Worm (Caenorhabditis elegans) whole organism, late embryonic: ENCODE results near the gene enu-3.2.

Experiments
- C08G9.2 ChIP-seq: sonication (generic microtip); optimal IDR thresholded peaks from 2 replicates; lab custom pipeline; 2016; ENCODE audit warnings: mild to moderate bottlenecking, missing genetic modification characterization, moderate library complexity, missing compliant biosample characterization
- K02D7.2 ChIP-seq: sonication (generic microtip); optimal IDR thresholded peaks from 2 replicates; lab custom pipeline; 2017; ENCODE audit warnings: mild to moderate bottlenecking, missing genetic modification characterization, missing compliant biosample characterization
- K09A11.1 ChIP-seq: sonication (generic microtip); optimal IDR thresholded peaks from 2 replicates; lab custom pipeline; 2017; ENCODE audit warnings: antibody characterized with exemption, mild to moderate bottlenecking, missing genetic modification characterization, missing compliant biosample characterization; ENCODE audit not compliant: insufficient read depth
- T23F11.4 ChIP-seq: fragments of 200-800 bp; sonication (Bioruptor generic); optimal IDR thresholded peaks from 2 replicates; lab custom pipeline; 2018; ENCODE audit warnings: mild to moderate bottlenecking, missing genetic modification characterization, missing compliant biosample characterization
- ama-1 ChIP-seq: fragments of 150-350 bp; optimal IDR thresholded peaks from 2 replicates; lab custom pipeline; 2014
- ceh-14 ChIP-seq: sonication (generic microtip); optimal IDR thresholded peaks from 2 replicates; lab custom pipeline; 2016; ENCODE audit warnings: missing genotype, missing genetic modification characterization, missing compliant biosample characterization
- ceh-18 ChIP-seq: sonication (generic microtip); optimal IDR thresholded peaks from 2 replicates; lab custom pipeline; 2016; ENCODE audit warnings: missing genetic modification characterization, missing compliant biosample characterization
- ceh-19 ChIP-seq: fragments of 200-800 bp; sonication (Bioruptor generic); optimal IDR thresholded peaks from 2 replicates; lab custom pipeline; 2018; ENCODE audit warnings: mild to moderate bottlenecking, missing genetic modification characterization, missing compliant biosample characterization
- ceh-22 ChIP-seq: sonication (generic microtip); optimal IDR thresholded peaks from 2 replicates; lab custom pipeline; 2017; ENCODE audit warnings: missing biosample characterization, missing genetic modification characterization
- ceh-31 ChIP-seq: sonication (generic microtip); optimal IDR thresholded peaks from 2 replicates; lab custom pipeline; 2016; ENCODE audit warnings: missing genetic modification characterization, missing compliant biosample characterization
- ceh-34 ChIP-seq: sonication (generic microtip); optimal IDR thresholded peaks from 2 replicates; lab custom pipeline; 2016; ENCODE audit warnings: mild to moderate bottlenecking, missing genetic modification characterization, missing compliant biosample characterization
- ceh-45 ChIP-seq: fragments of 200-800 bp; sonication (Bioruptor generic); IDR thresholded peaks from 2 replicates; pipeline ENCODE4 v1.3.6; 2022; ENCODE audit warnings: missing genetic modification reagents, missing genetic modification characterization, missing compliant biosample characterization
- ceh-9 ChIP-seq: sonication (generic microtip); optimal IDR thresholded peaks from 2 replicates; lab custom pipeline; 2016; ENCODE audit warnings: mild to moderate bottlenecking, missing genetic modification characterization, inconsistent platforms, missing compliant biosample characterization
- che-1 ChIP-seq: sonication (generic microtip); optimal IDR thresholded peaks from 2 replicates; lab custom pipeline; 2016; ENCODE audit warnings: mild to moderate bottlenecking, missing genetic modification characterization, missing compliant biosample characterization
- dve-1 ChIP-seq: sonication (generic microtip); optimal IDR thresholded peaks from 2 replicates; lab custom pipeline; 2017; ENCODE audit warnings: antibody characterized with exemption, mild to moderate bottlenecking, missing genetic modification characterization, missing compliant biosample characterization
- elt-2 ChIP-seq: sonication (generic microtip); optimal IDR thresholded peaks from 2 replicates; lab custom pipeline; 2016; ENCODE audit warnings: missing genetic modification reagents, missing genetic modification characterization, missing compliant biosample characterization
- elt-4 ChIP-seq: sonication (generic microtip); optimal IDR thresholded peaks from 2 replicates; lab custom pipeline; 2016; ENCODE audit warnings: missing genetic modification characterization, missing compliant biosample characterization
- ets-4 ChIP-seq: sonication (generic microtip); optimal IDR thresholded peaks from 2 replicates; lab custom pipeline; 2016; ENCODE audit warnings: missing genetic modification characterization, missing compliant biosample characterization
- eyg-1 ChIP-seq: sonication (generic microtip); optimal IDR thresholded peaks from 2 replicates; lab custom pipeline; 2016; ENCODE audit warnings: missing genotype, missing genetic modification characterization, missing compliant biosample characterization
- gmeb-2 ChIP-seq: sonication (generic microtip); optimal IDR thresholded peaks from 2 replicates; lab custom pipeline; 2016; ENCODE audit warnings: missing genetic modification characterization, inconsistent platforms, missing compliant biosample characterization
- hlh-13 ChIP-seq: fragments of 200-800 bp; sonication (Bioruptor generic); optimal IDR thresholded peaks from 2 replicates; lab custom pipeline; 2018; ENCODE audit warnings: mild to moderate bottlenecking, missing genetic modification characterization, missing compliant biosample characterization
- hlh-30 ChIP-seq: sonication (generic microtip); optimal IDR thresholded peaks from 2 replicates; lab custom pipeline; 2017; ENCODE audit warnings: antibody characterized with exemption, missing genetic modification characterization, missing compliant biosample characterization; ENCODE audit not compliant: insufficient read depth
- hlh-6 ChIP-seq: sonication (generic microtip); optimal IDR thresholded peaks from 2 replicates; lab custom pipeline; 2016; ENCODE audit warnings: missing genotype, missing genetic modification characterization, missing compliant biosample characterization
- hlh-8 ChIP-seq: sonication (generic microtip); optimal IDR thresholded peaks from 2 replicates; lab custom pipeline; 2016; ENCODE audit warnings: missing genotype, missing genetic modification characterization, missing compliant biosample characterization
- lim-6 ChIP-seq: sonication (generic microtip); optimal IDR thresholded peaks from 2 replicates; lab custom pipeline; 2016; ENCODE audit warnings: missing genetic modification characterization, missing compliant biosample characterization
- lin-11 ChIP-seq: fragments of 200-800 bp; sonication (Bioruptor generic); optimal IDR thresholded peaks from 2 replicates; lab custom pipeline; 2018; ENCODE audit warnings: mild to moderate bottlenecking, missing genetic modification characterization, missing compliant biosample characterization
- madf-2 ChIP-seq: sonication (generic microtip); optimal IDR thresholded peaks from 2 replicates; lab custom pipeline; 2017; ENCODE audit warnings: missing genetic modification characterization, missing compliant biosample characterization
- nfya-1 ChIP-seq: sonication (generic microtip); optimal IDR thresholded peaks from 2 replicates; lab custom pipeline; 2017; ENCODE audit warnings: missing genetic modification characterization, mild to moderate bottlenecking, missing compliant biosample characterization, antibody characterized with exemption, moderate library complexity
- nhr-11 ChIP-seq: fragments of 150-350 bp; optimal IDR thresholded peaks from 2 replicates; lab custom pipeline; 2014; ENCODE audit warnings: missing biosample characterization, missing genetic modification characterization
- npax-4 ChIP-seq: sonication (generic microtip); optimal IDR thresholded peaks from 2 replicates; lab custom pipeline; 2016; ENCODE audit warnings: missing genetic modification characterization, missing compliant biosample characterization
- odd-2 ChIP-seq: sonication (generic microtip); optimal IDR thresholded peaks from 2 replicates; lab custom pipeline; 2017; ENCODE audit warnings: antibody characterized with exemption, mild to moderate bottlenecking, missing genetic modification characterization, missing compliant biosample characterization
- pag-3 ChIP-seq: sonication (generic microtip); optimal IDR thresholded peaks from 2 replicates; lab custom pipeline; 2016; ENCODE audit warnings: missing compliant biosample characterization, missing genetic modification characterization, borderline replicate concordance
- pax-1 ChIP-seq: fragments of 150-350 bp; optimal IDR thresholded peaks from 2 replicates; lab custom pipeline; 2014; ENCODE audit warnings: missing biosample characterization, missing genetic modification characterization
- pha-2 ChIP-seq: sonication (generic microtip); optimal IDR thresholded peaks from 2 replicates; lab custom pipeline; 2017; ENCODE audit warnings: mild to moderate bottlenecking, missing genetic modification characterization, missing compliant biosample characterization
- pqm-1 ChIP-seq: sonication (generic microtip); optimal IDR thresholded peaks from 2 replicates; lab custom pipeline; 2016; ENCODE audit warnings: missing genetic modification characterization, missing compliant biosample characterization
- pros-1 ChIP-seq: fragments of 150-350 bp; optimal IDR thresholded peaks from 2 replicates; lab custom pipeline; 2014; ENCODE audit warnings: missing biosample characterization, missing genetic modification reagents, missing genetic modification characterization
- sdc-2 ChIP-seq: sonication (generic microtip); optimal IDR thresholded peaks from 2 replicates; lab custom pipeline; 2016; ENCODE audit warnings: missing genotype, missing genetic modification characterization, missing compliant biosample characterization
- sox-2 ChIP-seq: fragments of 200-800 bp; sonication (Bioruptor generic); IDR thresholded peaks from 2 replicates; pipeline ENCODE4 v1.3.6; 2022; ENCODE audit warnings: missing genetic modification reagents, missing genetic modification characterization, missing compliant biosample characterization
- tbx-2 ChIP-seq: sonication (generic microtip); optimal IDR thresholded peaks from 2 replicates; lab custom pipeline; 2016; ENCODE audit warnings: missing genetic modification characterization, missing compliant biosample characterization
- unc-3 ChIP-seq, 2 experiments: fragments of 200-800 bp in 1 of 2; sonication (Bioruptor generic) in 1 of 2; sonication (generic microtip) in 1 of 2; conservative IDR thresholded peaks in 1 of 2; optimal IDR thresholded peaks in 1 of 2; 2 replicates each; pipeline versions ENCODE4 v1.3.6 to Lab custom; 2016 to 2022; ENCODE audit warnings: missing compliant biosample characterization in 2 of 2, missing genetic modification characterization in 2 of 2, missing genetic modification reagents in 1 of 2
- unc-42 ChIP-seq: sonication (generic microtip); optimal IDR thresholded peaks from 2 replicates; lab custom pipeline; 2016; ENCODE audit warnings: missing genotype, missing genetic modification characterization, missing compliant biosample characterization

Gene enu-3.2

DNA sequence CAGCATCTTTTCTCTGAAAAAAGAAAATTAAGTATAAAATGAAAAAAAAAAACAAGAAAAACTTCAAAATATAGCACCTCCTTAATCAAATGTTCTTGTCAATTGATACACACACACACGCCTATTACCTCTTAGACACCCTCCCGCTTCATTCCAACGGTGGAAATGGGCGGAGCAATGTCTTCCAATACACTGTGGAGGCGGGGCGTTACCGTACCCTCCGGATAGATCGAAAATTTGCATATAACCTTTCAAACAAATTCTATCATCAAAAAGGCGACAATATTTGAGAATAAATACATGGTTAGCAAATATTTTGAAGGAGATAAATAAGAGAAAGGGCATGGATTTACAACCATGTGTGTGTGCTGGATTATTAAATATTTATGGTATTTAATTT lies 23.1 kb upstream of the enu-3.2 start:
- TF ChIP-seq gmeb-2 (tag; lab: Kevin White, UChicago) (no peak), nfya-1 (peak; percentile 85)

DNA sequence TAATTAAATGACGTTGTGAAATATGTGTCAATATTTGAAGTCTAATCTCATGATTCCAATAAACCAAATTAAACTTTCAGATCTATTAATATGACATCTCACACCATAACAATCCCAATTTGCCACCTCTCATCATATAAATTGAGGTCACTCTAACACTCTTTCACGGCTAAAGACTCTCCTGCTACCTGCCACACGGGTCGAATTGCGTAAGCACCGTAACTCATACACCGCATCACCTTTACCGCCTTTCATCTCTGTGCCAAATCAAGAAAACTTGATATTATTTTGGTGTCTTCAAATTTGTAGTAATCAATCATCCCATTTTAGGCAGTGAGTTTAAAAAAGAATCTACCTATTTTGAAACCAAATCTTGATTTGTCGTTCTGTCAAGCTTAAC lies 21.3 kb upstream of the enu-3.2 start:
- TF ChIP-seq nfya-1 (no peak), ama-1 (lab: Kevin White, UChicago) (no peak), elt-4 (tag; lab: Kevin White, UChicago) (no peak), ceh-9 (tag; lab: Kevin White, UChicago) (no peak), pros-1 (tag; lab: Kevin White, UChicago) (no peak), ceh-19 (GFP tag; lab: Kevin White, UChicago) (no peak), hlh-13 (GFP tag; lab: Kevin White, UChicago) (no peak), che-1 (no peak), eyg-1 (tag; lab: Kevin White, UChicago) (no peak), odd-2 (tag; lab: Kevin White, UChicago) (no peak)

DNA sequence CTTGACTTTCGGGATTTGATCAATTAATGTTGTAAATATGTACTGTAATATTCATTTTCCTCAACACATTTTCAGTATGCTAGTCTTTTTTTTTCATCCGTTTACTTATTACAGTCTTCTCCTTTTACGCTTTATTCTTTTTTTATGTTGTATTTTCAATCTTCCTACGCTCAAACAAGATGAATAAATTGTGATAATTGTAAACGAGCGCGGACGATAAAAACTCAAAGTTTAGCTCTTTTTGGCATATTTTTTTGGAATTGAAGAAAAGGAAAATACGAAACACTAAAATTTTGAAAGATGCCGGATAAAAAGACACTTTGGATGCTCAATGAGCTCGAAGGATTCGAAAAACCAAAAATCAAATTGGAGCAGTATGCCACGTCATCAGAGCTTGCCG lies 17.7 kb upstream of the enu-3.2 start, which contains the start of gene metl-5:
Gene metl-5, plus strand, starts transcription at position 301 of the 400 bp plus-strand sequence.
- TF ChIP-seq ceh-34 (tag; lab: Kevin White, UChicago) (no peak), pha-2 (tag; lab: Kevin White, UChicago) (no peak)

DNA sequence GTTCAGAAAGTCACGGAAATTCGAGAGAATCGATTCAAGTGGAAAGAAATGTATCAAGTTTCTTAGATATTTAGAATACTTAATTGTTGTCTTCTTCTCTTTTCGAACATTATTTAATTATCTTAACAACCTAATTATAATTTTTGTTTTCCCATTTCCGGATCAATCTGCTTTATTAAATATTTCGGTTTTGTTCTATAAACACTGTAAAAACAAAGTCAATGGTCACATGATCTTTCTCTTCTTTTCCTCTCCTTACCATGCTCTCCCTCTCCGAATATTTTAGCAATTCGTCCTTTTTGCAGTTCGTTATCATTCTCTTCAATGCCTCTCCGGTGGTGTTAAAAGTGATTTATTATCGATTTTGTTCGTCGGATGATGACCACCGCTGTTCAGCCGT lies 11.5 kb upstream of the enu-3.2 start, which contains the start of gene tag-325:
Gene tag-325, plus strand, starts transcription at position 301 of the 400 bp plus-strand sequence.
- no peak for TF ChIP-seq pqm-1 (tag; lab: Kevin White, UChicago)
- TF ChIP-seq sdc-2 (tag; lab: Kevin White, UChicago): no peak
- TF ChIP-seq hlh-30 (tag; lab: Kevin White, UChicago): peak; percentile 15
- TF ChIP-seq ceh-18 (tag; lab: Kevin White, UChicago): no peak
- TF ChIP-seq C08G9.2 (tag; lab: Kevin White, UChicago): no peak

DNA sequence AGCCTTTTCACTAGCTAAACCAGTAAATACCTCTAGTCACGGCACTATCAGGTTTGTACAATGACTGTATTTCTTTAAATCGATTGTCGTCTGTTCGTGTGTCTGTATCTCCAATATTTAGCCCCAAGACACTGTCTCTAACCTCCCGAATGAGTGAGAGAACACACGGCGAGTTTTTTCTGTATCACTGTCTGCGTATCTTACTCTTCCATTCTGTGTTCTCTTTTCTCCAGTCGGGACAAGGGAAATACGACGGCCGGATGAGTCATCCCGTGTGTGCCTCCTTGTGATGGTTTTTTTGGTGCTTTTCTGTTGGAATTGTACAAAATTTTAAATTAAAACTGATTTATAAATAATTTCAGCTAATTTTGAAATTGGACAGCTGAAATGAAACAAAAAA lies 11.0 kb upstream of the enu-3.2 start:
- no peak for TF ChIP-seq pag-3
- TF ChIP-seq hlh-13 (GFP tag; lab: Kevin White, UChicago): no peak
- TF ChIP-seq ceh-18 (tag; lab: Kevin White, UChicago): no peak
- no peak for TF ChIP-seq npax-4 (tag; lab: Kevin White, UChicago)
- no peak for TF ChIP-seq ceh-34 (tag; lab: Kevin White, UChicago)
- no peak for TF ChIP-seq ceh-14 (tag; lab: Kevin White, UChicago)
- no peak for TF ChIP-seq C08G9.2 (tag; lab: Kevin White, UChicago)
- peak; percentile 19 for TF ChIP-seq tbx-2 (tag; lab: Kevin White, UChicago)
- no peak for TF ChIP-seq unc-3 (GFP tag; conservative IDR thresholded peaks at IDR 0.05; lab: Robert Waterston, UW)
- TF ChIP-seq unc-3 (tag; optimal IDR thresholded peaks at IDR 0.05; lab: Kevin White, UChicago): no peak
- no peak for TF ChIP-seq pha-2 (tag; lab: Kevin White, UChicago)
- TF ChIP-seq K09A11.1 (tag; lab: Kevin White, UChicago): no peak
- TF ChIP-seq odd-2 (tag; lab: Kevin White, UChicago): no peak
- no peak for TF ChIP-seq nhr-11 (tag; lab: Kevin White, UChicago)
- no peak for TF ChIP-seq hlh-8 (tag; lab: Kevin White, UChicago)
- no peak for TF ChIP-seq pax-1
- peak; percentile 16 for TF ChIP-seq elt-2 (tag; lab: Kevin White, UChicago)
- no peak for TF ChIP-seq ama-1 (lab: Kevin White, UChicago)
- no peak for TF ChIP-seq hlh-6 (tag; lab: Kevin White, UChicago)
- no peak for TF ChIP-seq lin-11
- TF ChIP-seq sox-2 (GFP tag; lab: Robert Waterston, UW): no peak
- peak; percentile 45 for TF ChIP-seq nfya-1
- TF ChIP-seq madf-2 (tag; lab: Kevin White, UChicago): no peak
- TF ChIP-seq ceh-45 (GFP tag; lab: Robert Waterston, UW): no peak
- TF ChIP-seq ets-4 (tag; lab: Kevin White, UChicago): peak; percentile 48
- TF ChIP-seq ceh-22: no peak
- TF ChIP-seq ceh-9 (tag; lab: Kevin White, UChicago): no peak
- TF ChIP-seq ceh-31 (tag; lab: Kevin White, UChicago): peak; percentile 26
- TF ChIP-seq unc-42 (tag; lab: Kevin White, UChicago): no peak
- TF ChIP-seq T23F11.4 (GFP tag; lab: Kevin White, UChicago): no peak
- TF ChIP-seq K02D7.2 (tag; lab: Kevin White, UChicago): no peak
- no peak for TF ChIP-seq pros-1 (tag; lab: Kevin White, UChicago)
- TF ChIP-seq dve-1 (tag; lab: Kevin White, UChicago): no peak
- no peak for TF ChIP-seq sdc-2 (tag; lab: Kevin White, UChicago)
- no peak for TF ChIP-seq lim-6 (tag; lab: Kevin White, UChicago)
- peak; percentile 20 for TF ChIP-seq hlh-30 (tag; lab: Kevin White, UChicago)
